Fruit fly (Drosophila melanogaster): ENCODE measurements around the gene SNF4Agamma.

DNA sequence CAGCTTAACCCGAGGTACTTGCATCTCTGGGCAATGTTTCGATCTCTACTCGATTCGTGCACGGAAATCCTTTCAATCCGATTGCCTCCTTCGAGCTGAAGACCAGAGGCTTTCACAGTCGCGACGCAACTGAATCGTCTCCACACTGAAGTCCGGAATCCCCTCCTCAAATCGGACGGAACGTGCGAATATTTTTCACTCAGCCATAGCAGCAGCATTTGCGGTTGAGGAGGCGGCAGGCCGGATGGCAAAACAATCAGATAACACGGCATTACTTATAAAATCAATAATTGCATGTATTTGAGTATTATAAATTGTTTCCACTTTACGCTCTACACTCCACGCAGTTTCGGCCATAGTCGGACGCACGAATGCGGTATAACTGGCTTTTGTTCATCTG is 27.6 kb downstream of the SNF4Agamma start, which contains the start of gene Snmp1:
- TF ChIP-seq eg (GFP tag; IDR thresholded peaks at IDR 0.05) = no peak
- no peak for TF ChIP-seq lz (GFP tag; optimal IDR thresholded peaks at IDR 0.05)
- no peak for TF ChIP-seq Lpt (GFP tag; optimal IDR thresholded peaks at IDR 0.05)
- TF ChIP-seq fkh (GFP tag; optimal IDR thresholded peaks at IDR 0.05) = no peak
- TF ChIP-seq fd59A (GFP tag; optimal IDR thresholded peaks at IDR 0.05) = no peak
